Worm (Caenorhabditis elegans) whole organism, mixed stage, embryonic: ENCODE results near the gene rab-6.2.

Source experiments
- ces-1 ChIP-seq: fragments of 150-350 bp; optimal IDR thresholded peaks from 2 replicates; lab custom pipeline; 2014; ENCODE audit warnings: missing biosample characterization, missing genetic modification reagents, missing genetic modification characterization
- elt-1 ChIP-seq: sonication (generic microtip); optimal IDR thresholded peaks from 2 replicates; lab custom pipeline; 2017; ENCODE audit warnings: missing genetic modification characterization, mild to moderate bottlenecking, missing compliant biosample characterization, antibody characterized with exemption, moderate library complexity, borderline replicate concordance; ENCODE audit not compliant: insufficient read depth
- mep-1 ChIP-seq: fragments of 150-350 bp; optimal IDR thresholded peaks from 2 replicates; lab custom pipeline; 2017; ENCODE audit warnings: missing biosample characterization, missing genetic modification reagents, missing genetic modification characterization, inconsistent platforms
- nhr-237 ChIP-seq: fragments of 150-350 bp; optimal IDR thresholded peaks from 2 replicates; lab custom pipeline; 2014; ENCODE audit warnings: missing biosample characterization, missing genetic modification characterization
- tbx-8 ChIP-seq: fragments of 200-800 bp; sonication (Bioruptor generic); optimal IDR thresholded peaks from 2 replicates; lab custom pipeline; 2018; ENCODE audit warnings: mild to moderate bottlenecking, missing genetic modification characterization, moderate library complexity, missing compliant biosample characterization
- unc-62 ChIP-seq: fragments of 150-350 bp; optimal IDR thresholded peaks from 2 replicates; lab custom pipeline; 2014; ENCODE audit warnings: missing biosample characterization, missing genetic modification reagents, missing genetic modification characterization
- ztf-11 ChIP-seq: fragments of 150-350 bp; optimal IDR thresholded peaks from 2 replicates; lab custom pipeline; 2014; ENCODE audit warnings: missing biosample characterization, missing genetic modification characterization

- TF ChIP-seq unc-62 (GFP tag; lab: Kevin White, UChicago) (no peak), ztf-11 (no peak), ces-1 (GFP tag; lab: Kevin White, UChicago) (no peak), tbx-8 (GFP tag; lab: Kevin White, UChicago) (no peak), mep-1 (tag; lab: Kevin White, UChicago) (no peak), nhr-237 (tag; lab: Kevin White, UChicago) (no peak), elt-1 (tag; lab: Kevin White, UChicago) (no peak)
Observed at ce11 chrX:17217050-17217813, 5.0 kb upstream of the rab-6.2 start, which contains the start of gene acdh-7.
